Fruit fly (Drosophila melanogaster) whole organism, embryonic: ENCODE measurements around the gene Gr28a.

ENCODE experiments used
- Abd-B ChIP-seq: fragments of 200-800 bp; sonication (Bioruptor generic); optimal IDR thresholded peaks from 2 replicates; lab custom pipeline; 2018; ENCODE audit warnings: missing biosample characterization, mild to moderate bottlenecking, missing genetic modification characterization, moderate library complexity
- Bdp1 ChIP-seq: fragments of 200-800 bp; sonication (Bioruptor generic); optimal IDR thresholded peaks from 3 replicates; lab custom pipeline; 2016; ENCODE audit warnings: missing biosample characterization, missing genetic modification characterization
- CG10274 ChIP-seq: fragments of 200-800 bp; sonication (Bioruptor generic); optimal IDR thresholded peaks from 3 replicates; lab custom pipeline; 2017; ENCODE audit warnings: missing biosample characterization, mild to moderate bottlenecking, missing genetic modification characterization
- CG12236 ChIP-seq: fragments of 200-800 bp; sonication (Bioruptor generic); optimal IDR thresholded peaks from 2 replicates; lab custom pipeline; 2016; ENCODE audit warnings: missing biosample characterization, missing genetic modification characterization
- CG12744 ChIP-seq: fragments of 200-800 bp; sonication (Bioruptor generic); optimal IDR thresholded peaks from 2 replicates; lab custom pipeline; 2016; ENCODE audit warnings: missing biosample characterization, missing genetic modification characterization
- CG14014 ChIP-seq: fragments of 200-800 bp; sonication (Bioruptor generic); IDR thresholded peaks from 2 replicates; pipeline ENCODE4 v1.3.6; 2022; ENCODE audit warnings: missing biosample characterization, missing genetic modification characterization
- CG17612 ChIP-seq: fragments of 200-800 bp; sonication (Bioruptor generic); IDR thresholded peaks from 2 replicates; pipeline ENCODE4 v1.3.6; 2022; ENCODE audit warnings: missing biosample characterization, missing genetic modification characterization
- CG2120 ChIP-seq: fragments of 200-800 bp; sonication (Bioruptor generic); optimal IDR thresholded peaks from 3 replicates; lab custom pipeline; 2016; ENCODE audit warnings: missing biosample characterization, missing genetic modification characterization
- CG2199 ChIP-seq: fragments of 200-800 bp; sonication (Bioruptor generic); IDR thresholded peaks from 3 replicates; pipeline ENCODE4 v1.3.6; 2022; ENCODE audit warnings: missing biosample characterization, missing genetic modification characterization
- CG31441 ChIP-seq: fragments of 200-800 bp; sonication (Bioruptor generic); IDR thresholded peaks from 2 replicates; pipeline ENCODE4 v1.3.6; 2022; ENCODE audit warnings: missing biosample characterization, missing genetic modification characterization
- CG34422 ChIP-seq: fragments of 200-800 bp; sonication (Bioruptor generic); IDR thresholded peaks from 3 replicates; pipeline ENCODE4 v1.3.6; 2022; ENCODE audit warnings: missing biosample characterization, missing genetic modification characterization
- CG42726 ChIP-seq: fragments of 200-800 bp; sonication (Bioruptor generic); IDR thresholded peaks from 2 replicates; pipeline ENCODE4 v1.3.6; 2022; ENCODE audit warnings: missing biosample characterization, missing genetic modification characterization; ENCODE audit not compliant: partially characterized antibody
- CG4404 ChIP-seq: fragments of 200-800 bp; sonication (Bioruptor generic); IDR thresholded peaks from 2 replicates; pipeline ENCODE4 v1.3.6; 2022; ENCODE audit warnings: missing biosample characterization, missing genetic modification characterization
- CG4424 ChIP-seq: fragments of 200-800 bp; sonication (Bioruptor generic); optimal IDR thresholded peaks from 3 replicates; lab custom pipeline; 2016; ENCODE audit warnings: missing biosample characterization, missing genetic modification characterization
- CG6254 ChIP-seq: fragments of 200-800 bp; sonication (Bioruptor generic); optimal IDR thresholded peaks from 3 replicates; lab custom pipeline; 2017; ENCODE audit warnings: mild to moderate bottlenecking, missing biosample characterization, missing genetic modification reagents, missing genetic modification characterization
- CG8765 ChIP-seq: fragments of 200-800 bp; sonication (Bioruptor generic); IDR thresholded peaks from 2 replicates; pipeline ENCODE4 v1.3.6; 2022; ENCODE audit warnings: missing biosample characterization, missing genetic modification characterization
- CG8944 ChIP-seq: fragments of 200-800 bp; sonication (Bioruptor generic); optimal IDR thresholded peaks from 3 replicates; lab custom pipeline; 2016; ENCODE audit warnings: missing biosample characterization, missing genetic modification characterization
- CG9215 ChIP-seq: fragments of 200-800 bp; sonication (Bioruptor generic); IDR thresholded peaks from 2 replicates; pipeline ENCODE4 v1.3.6; 2022; ENCODE audit warnings: missing biosample characterization, missing genetic modification characterization
- CG9727 ChIP-seq: fragments of 200-800 bp; sonication (Bioruptor generic); optimal IDR thresholded peaks from 3 replicates; lab custom pipeline; 2017; ENCODE audit warnings: missing biosample characterization, mild to moderate bottlenecking, missing genetic modification characterization
- CG9932 ChIP-seq: fragments of 200-800 bp; sonication (Bioruptor generic); IDR thresholded peaks from 2 replicates; pipeline ENCODE4 v1.3.6; 2022; ENCODE audit warnings: missing biosample characterization, missing genetic modification characterization
- Camta ChIP-seq: fragments of 200-800 bp; sonication (Bioruptor generic); optimal IDR thresholded peaks from 2 replicates; lab custom pipeline; 2016; ENCODE audit warnings: missing biosample characterization, missing genetic modification characterization
- ERR ChIP-seq: fragments of 200-800 bp; sonication (Bioruptor generic); optimal IDR thresholded peaks from 2 replicates; lab custom pipeline; 2016; ENCODE audit warnings: missing biosample characterization, missing genetic modification characterization
- Fer2 ChIP-seq: fragments of 200-800 bp; sonication (Bioruptor generic); optimal IDR thresholded peaks from 2 replicates; lab custom pipeline; 2018; ENCODE audit warnings: missing biosample characterization, mild to moderate bottlenecking, missing genetic modification characterization, moderate library complexity
- Hand ChIP-seq: fragments of 200-800 bp; sonication (Bioruptor generic); optimal IDR thresholded peaks from 2 replicates; lab custom pipeline; 2017; ENCODE audit warnings: mild to moderate bottlenecking, missing biosample characterization, missing genetic modification reagents, missing genetic modification characterization
- Nf-YA ChIP-seq: fragments of 200-800 bp; sonication (Bioruptor generic); IDR thresholded peaks from 2 replicates; pipeline ENCODE4 v1.3.6; 2022; ENCODE audit warnings: missing biosample characterization, missing genetic modification characterization
- PHDP ChIP-seq: fragments of 200-800 bp; sonication (Bioruptor generic); optimal IDR thresholded peaks from 3 replicates; lab custom pipeline; 2018; ENCODE audit warnings: missing biosample characterization, mild to moderate bottlenecking, missing genetic modification characterization, moderate library complexity
- Sry-δ ChIP-seq: fragments of 200-800 bp; sonication (Bioruptor generic); optimal IDR thresholded peaks from 2 replicates; lab custom pipeline; 2016; ENCODE audit warnings: missing biosample characterization, missing genetic modification characterization
- Taf1 ChIP-seq: fragments of 200-800 bp; sonication (Bioruptor generic); IDR thresholded peaks from 2 replicates; pipeline ENCODE4 v1.3.6; 2022; ENCODE audit warnings: missing biosample characterization, missing genetic modification characterization
- bsh ChIP-seq, 2 experiments: fragments of 200-800 bp; sonication (Bioruptor generic); optimal IDR thresholded peaks; 2 replicates each; lab custom pipeline; 2017 to 2018; ENCODE audit warnings: mild to moderate bottlenecking in 2 of 2, missing biosample characterization in 2 of 2, missing genetic modification characterization in 2 of 2, moderate library complexity in 1 of 2
- crc ChIP-seq: fragments of 200-800 bp; sonication (Bioruptor generic); optimal IDR thresholded peaks from 2 replicates; lab custom pipeline; 2016; ENCODE audit warnings: missing biosample characterization, missing genetic modification characterization
- dysf ChIP-seq: fragments of 200-800 bp; sonication (Bioruptor generic); IDR thresholded peaks from 3 replicates; pipeline ENCODE4 v1.3.6; 2022; ENCODE audit warnings: missing biosample characterization, missing genetic modification characterization
- ewg ChIP-seq: fragments of 200-800 bp; sonication (Bioruptor generic); optimal IDR thresholded peaks from 3 replicates; lab custom pipeline; 2017; ENCODE audit warnings: mild to moderate bottlenecking, missing biosample characterization, missing genetic modification reagents, missing genetic modification characterization
- fu2 ChIP-seq: fragments of 200-800 bp; sonication (Bioruptor generic); optimal IDR thresholded peaks from 2 replicates; lab custom pipeline; 2016; ENCODE audit warnings: missing biosample characterization, missing genetic modification characterization
- grau ChIP-seq: fragments of 200-800 bp; optimal IDR thresholded peaks from 3 replicates; lab custom pipeline; 2019; ENCODE audit warnings: missing biosample characterization, mild to moderate bottlenecking, missing genetic modification characterization, moderate library complexity
- gro ChIP-seq: fragments of 200-800 bp; sonication (Bioruptor generic); optimal IDR thresholded peaks from 2 replicates; lab custom pipeline; 2016; ENCODE audit warnings: missing biosample characterization, missing genetic modification characterization
- h ChIP-seq: fragments of >200 bp; optimal IDR thresholded peaks from 2 replicates; lab custom pipeline; 2017
- inv ChIP-seq: fragments of 200-800 bp; sonication (Bioruptor generic); IDR thresholded peaks from 2 replicates; pipeline ENCODE4 v1.3.6; 2022; ENCODE audit warnings: missing biosample characterization, missing genetic modification characterization; ENCODE audit not compliant: partially characterized antibody
- mirr ChIP-seq: fragments of 200-800 bp; sonication (Bioruptor generic); optimal IDR thresholded peaks from 3 replicates; lab custom pipeline; 2018; ENCODE audit warnings: missing biosample characterization, mild to moderate bottlenecking, missing genetic modification characterization
- mld ChIP-seq: fragments of 200-800 bp; sonication (Bioruptor generic); IDR thresholded peaks from 3 replicates; pipeline ENCODE4 v1.3.6; 2022; ENCODE audit warnings: missing biosample characterization, missing genetic modification characterization; ENCODE audit not compliant: partially characterized antibody
- nerfin-2 ChIP-seq: fragments of 200-800 bp; sonication (Bioruptor generic); IDR thresholded peaks from 2 replicates; pipeline ENCODE4 v1.3.6; 2022; ENCODE audit warnings: missing biosample characterization, missing genetic modification characterization; ENCODE audit not compliant: partially characterized antibody
- onecut ChIP-seq: fragments of 200-800 bp; sonication (Bioruptor generic); IDR thresholded peaks from 2 replicates; pipeline ENCODE4 v1.3.6; 2022; ENCODE audit warnings: missing biosample characterization, missing genetic modification characterization
- pan ChIP-seq, 4 experiments: fragments of >200 bp in 3 of 4; fragments of 200-800 bp in 1 of 4; sonication (Bioruptor generic) in 1 of 4; optimal IDR thresholded peaks in 3 of 4; IDR thresholded peaks in 1 of 4; 2 replicates each; pipeline versions ENCODE4 v1.3.6 to Lab custom; 2017 to 2022; ENCODE audit warnings: missing biosample characterization in 2 of 4, missing genetic modification characterization in 2 of 4, mixed read lengths in 1 of 4
- slbo ChIP-seq: fragments of 200-800 bp; sonication (Bioruptor generic); IDR thresholded peaks from 2 replicates; pipeline ENCODE4 v1.3.6; 2022; ENCODE audit warnings: missing biosample characterization, missing genetic modification characterization
- stc ChIP-seq: fragments of 200-800 bp; sonication (Bioruptor generic); IDR thresholded peaks from 2 replicates; pipeline ENCODE4 v1.3.6; 2022; ENCODE audit warnings: missing biosample characterization, missing genetic modification characterization
- sug ChIP-seq: fragments of 200-800 bp; optimal IDR thresholded peaks from 2 replicates; lab custom pipeline; 2019; ENCODE audit warnings: missing biosample characterization, mild to moderate bottlenecking, missing genetic modification characterization, moderate library complexity
- tgo ChIP-seq: fragments of 200-800 bp; sonication (Bioruptor generic); IDR thresholded peaks from 3 replicates; pipeline ENCODE4 v1.3.6; 2022; ENCODE audit warnings: missing biosample characterization, missing genetic modification characterization
- wdn ChIP-seq: fragments of 200-800 bp; sonication (Bioruptor generic); IDR thresholded peaks from 2 replicates; pipeline ENCODE4 v1.3.6; 2022; ENCODE audit warnings: missing biosample characterization, missing genetic modification characterization
- wor ChIP-seq: fragments of 200-800 bp; sonication (Bioruptor generic); IDR thresholded peaks from 2 replicates; pipeline ENCODE4 v1.3.6; 2022; ENCODE audit warnings: missing biosample characterization, missing genetic modification characterization
- zfh2 ChIP-seq: fragments of 200-800 bp; sonication (Bioruptor generic); optimal IDR thresholded peaks from 2 replicates; lab custom pipeline; 2016; ENCODE audit warnings: missing biosample characterization, missing genetic modification characterization

The Gr28a gene

dm6 chr2L:7424907-7425689 lies 28.9 kb downstream of the Gr28a start:
- TF ChIP-seq CG34422 (GFP tag; lab: Robert Waterston, UW) (peak; percentile 47; the same call in 1 of the 3 replicates), CG14014 (GFP tag; lab: Robert Waterston, UW) (peak; percentile 81), tgo (GFP tag; lab: Robert Waterston, UW) (peak; percentile 55; the same call in 1 of the 3 replicates), PHDP (tag; lab: Kevin White, UChicago) (peak; percentile 54), pan (optimal IDR thresholded peaks at IDR 0.05; lab: Kevin White, UChicago) (no peak), pan (GFP tag; optimal IDR thresholded peaks at IDR 0.05 in 1 of 2, IDR thresholded peaks at IDR 0.05 in 1 of 2) (peak in 1 of 2 experiments; percentile 51), mld (no peak), CG42726 (GFP tag; lab: Robert Waterston, UW) (no peak), inv (GFP tag; lab: Robert Waterston, UW) (no peak), Sry-δ (no peak), Abd-B (GFP tag; lab: Kevin White, UChicago) (peak; percentile 37), Camta (GFP tag; lab: Kevin White, UChicago) (no peak), zfh2 (GFP tag; lab: Kevin White, UChicago) (peak; percentile 91), stc (GFP tag; lab: Robert Waterston, UW) (peak; percentile 22; the same call in 1 of the 2 replicates), fu2 (peak; percentile 75), mirr (GFP tag; lab: Kevin White, UChicago) (no peak), bsh (GFP tag; optimal IDR thresholded peaks at IDR 0.05; lab: Kevin White, UChicago) (no peak), wor (GFP tag; lab: Robert Waterston, UW) (no peak), Bdp1 (GFP tag; lab: Kevin White, UChicago) (no peak), onecut (GFP tag; lab: Robert Waterston, UW) (peak; percentile 6; the same call in 1 of the 2 replicates), Nf-YA (GFP tag; lab: Robert Waterston, UW) (no peak), Fer2 (tag; lab: Kevin White, UChicago) (peak; percentile 6), CG4424 (no peak), CG2120 (GFP tag; lab: Kevin White, UChicago) (peak; percentile 96), CG2199 (no peak), CG6254 (GFP tag; lab: Kevin White, UChicago) (no peak), CG12236 (GFP tag; lab: Kevin White, UChicago) (no peak), CG9215 (GFP tag; lab: Robert Waterston, UW) (peak; percentile 83), grau (peak; percentile 64), Taf1 (peak; percentile 83), ERR (GFP tag; lab: Kevin White, UChicago) (peak; percentile 52), CG8765 (peak; percentile 61; the same call in 1 of the 2 replicates), wdn (peak; percentile 82), nerfin-2 (no peak), CG9727 (GFP tag; lab: Kevin White, UChicago) (peak; percentile 73), CG4404 (GFP tag; lab: Robert Waterston, UW) (peak; percentile 47), CG9932 (GFP tag; lab: Robert Waterston, UW) (peak; percentile 94), CG10274 (no peak), Hand (GFP tag; lab: Kevin White, UChicago) (peak; percentile 54), dysf (GFP tag; lab: Robert Waterston, UW) (peak; percentile 72; the same call in 2 of the 3 replicates), CG8944 (GFP tag; lab: Kevin White, UChicago) (peak; percentile 25), gro (GFP tag; lab: Kevin White, UChicago) (peak; percentile 88), sug (tag; lab: Kevin White, UChicago) (peak; percentile 42), CG31441 (GFP tag; lab: Robert Waterston, UW) (no peak), ewg (GFP tag; lab: Kevin White, UChicago) (no peak), slbo (GFP tag; lab: Robert Waterston, UW) (peak; percentile 95), CG12744 (GFP tag; lab: Kevin White, UChicago) (peak; percentile 45), h (no peak), CG17612 (GFP tag; lab: Robert Waterston, UW) (peak; percentile 53; the same call in 1 of the 2 replicates), crc (GFP tag; lab: Kevin White, UChicago) (peak; percentile 41)
